Fruit fly (Drosophila melanogaster): Measurements from ENCODE around the gene Acsx4.

- TF ChIP-seq CG11762 (GFP tag; optimal IDR thresholded peaks at IDR 0.05; ENCODE audit: insufficient read depth) (no peak), Met (GFP tag; optimal IDR thresholded peaks at IDR 0.05) (no peak), Sox14 (GFP tag; optimal IDR thresholded peaks at IDR 0.05) (no peak), Gug (GFP tag; IDR thresholded peaks at IDR 0.05) (no peak), Sox102F (GFP tag; optimal IDR thresholded peaks at IDR 0.05) (no peak), CG3032 (tag; optimal IDR thresholded peaks at IDR 0.05) (no peak), CG8632 (GFP tag; optimal IDR thresholded peaks at IDR 0.05) (no peak), ss (GFP tag; optimal IDR thresholded peaks at IDR 0.05) (no peak), esn (GFP tag; optimal IDR thresholded peaks at IDR 0.05) (no peak)
Measured at dm6 chr3R:19783290-19783689, at the start of gene Acsx4.

Data from whole organism, prepupa.